Worm (Caenorhabditis elegans) whole organism, L2 larva: ENCODE measurements around the gene T03F6.9.

Experiments
- C34F6.9 ChIP-seq: fragments of 150-350 bp; optimal IDR thresholded peaks from 2 replicates; lab custom pipeline; 2014; ENCODE audit warnings: missing biosample characterization, missing genetic modification characterization
- ZK546.5 ChIP-seq: sonication (generic microtip); optimal IDR thresholded peaks from 2 replicates; lab custom pipeline; 2017; ENCODE audit warnings: missing biosample characterization, missing genetic modification characterization
- ama-1 ChIP-seq: fragments of 150-350 bp; optimal IDR thresholded peaks from 2 replicates; lab custom pipeline; 2018; ENCODE audit warnings: inconsistent platforms
- ceh-16 ChIP-seq: fragments of 150-350 bp; optimal IDR thresholded peaks from 2 replicates; lab custom pipeline; 2014; ENCODE audit warnings: missing biosample characterization, missing genetic modification characterization
- ceh-82 ChIP-seq: fragments of 150-350 bp; optimal IDR thresholded peaks from 2 replicates; lab custom pipeline; 2014; ENCODE audit warnings: missing biosample characterization, missing genetic modification characterization
- crh-2 ChIP-seq: sonication (generic microtip); optimal IDR thresholded peaks from 2 replicates; lab custom pipeline; 2017; ENCODE audit warnings: missing biosample characterization, missing genetic modification characterization
- dmd-4 ChIP-seq: sonication (generic microtip); optimal IDR thresholded peaks from 2 replicates; lab custom pipeline; 2017; ENCODE audit warnings: missing biosample characterization, missing genetic modification characterization
- elt-1 ChIP-seq: fragments of 150-350 bp; optimal IDR thresholded peaks from 2 replicates; lab custom pipeline; 2014; ENCODE audit warnings: missing biosample characterization, missing genetic modification characterization
- elt-3 ChIP-seq: sonication (generic microtip); optimal IDR thresholded peaks from 2 replicates; lab custom pipeline; 2017; ENCODE audit warnings: missing biosample characterization, missing genetic modification characterization
- gmeb-1 ChIP-seq: fragments of 150-350 bp; optimal IDR thresholded peaks from 2 replicates; lab custom pipeline; 2014; ENCODE audit warnings: missing biosample characterization, missing genetic modification characterization
- lin-11 ChIP-seq: fragments of 150-350 bp; sonication (generic microtip); optimal IDR thresholded peaks from 2 replicates; lab custom pipeline; 2014; ENCODE audit warnings: missing biosample characterization, missing genetic modification characterization, inconsistent platforms, mixed read lengths
- lin-13 ChIP-seq: fragments of 150-350 bp; optimal IDR thresholded peaks from 2 replicates; lab custom pipeline; 2014; ENCODE audit warnings: missing biosample characterization, missing genetic modification reagents, missing genetic modification characterization
- lin-39 ChIP-seq: fragments of 150-350 bp; optimal IDR thresholded peaks from 2 replicates; lab custom pipeline; 2014; ENCODE audit warnings: missing biosample characterization, missing genetic modification reagents, missing genetic modification characterization
- lsy-2 ChIP-seq, 2 experiments: fragments of 150-350 bp in 1 of 2; sonication (generic microtip) in 1 of 2; optimal IDR thresholded peaks; 2 replicates each; lab custom pipeline; 2014 to 2017; ENCODE audit warnings: missing biosample characterization in 2 of 2, missing genetic modification characterization in 2 of 2
- mab-5 ChIP-seq: fragments of 150-350 bp; optimal IDR thresholded peaks from 2 replicates; lab custom pipeline; 2014; ENCODE audit warnings: missing biosample characterization, missing genetic modification characterization
- mdl-1 ChIP-seq, 2 experiments: fragments of 150-350 bp in 1 of 2; sonication (generic microtip) in 1 of 2; optimal IDR thresholded peaks; 2 replicates each; lab custom pipeline; 2017; ENCODE audit warnings: missing biosample characterization in 2 of 2, missing genetic modification characterization in 2 of 2
- nhr-10 ChIP-seq: sonication (generic microtip); optimal IDR thresholded peaks from 2 replicates; lab custom pipeline; 2017; ENCODE audit warnings: missing biosample characterization, missing genetic modification characterization
- nhr-12 ChIP-seq: fragments of 150-350 bp; optimal IDR thresholded peaks from 2 replicates; lab custom pipeline; 2014; ENCODE audit warnings: missing biosample characterization, missing genetic modification characterization
- nhr-129 ChIP-seq: fragments of 150-350 bp; optimal IDR thresholded peaks from 2 replicates; lab custom pipeline; 2014; ENCODE audit warnings: missing biosample characterization, missing genetic modification characterization
- nhr-21 ChIP-seq: fragments of 150-350 bp; optimal IDR thresholded peaks from 2 replicates; lab custom pipeline; 2014; ENCODE audit warnings: missing biosample characterization, missing genetic modification characterization
- nhr-23 ChIP-seq: fragments of 150-350 bp; optimal IDR thresholded peaks from 2 replicates; lab custom pipeline; 2014; ENCODE audit warnings: missing biosample characterization, missing genetic modification reagents, missing genetic modification characterization
- peb-1 ChIP-seq: fragments of 150-350 bp; optimal IDR thresholded peaks from 2 replicates; lab custom pipeline; 2014; ENCODE audit warnings: missing biosample characterization, missing genetic modification characterization
- sem-4 ChIP-seq: fragments of 150-350 bp; optimal IDR thresholded peaks from 2 replicates; lab custom pipeline; 2014; ENCODE audit warnings: missing biosample characterization, missing genetic modification reagents, missing genetic modification characterization
- sma-3 ChIP-seq: sonication (generic microtip); optimal IDR thresholded peaks from 2 replicates; lab custom pipeline; 2016; ENCODE audit warnings: missing genetic modification reagents, missing genetic modification characterization, missing compliant biosample characterization
- sma-9 ChIP-seq, 2 experiments: fragments of 150-350 bp in 1 of 2; sonication (generic microtip) in 1 of 2; optimal IDR thresholded peaks; 2 replicates each; lab custom pipeline; 2014 to 2016; ENCODE audit warnings: missing genetic modification characterization in 2 of 2, mild to moderate bottlenecking in 1 of 2, missing biosample characterization in 1 of 2, missing compliant biosample characterization in 1 of 2, missing genetic modification reagents in 1 of 2, moderate library complexity in 1 of 2
- snpc-4 ChIP-seq: fragments of 150-350 bp; optimal IDR thresholded peaks from 2 replicates; lab custom pipeline; 2014; ENCODE audit warnings: missing biosample characterization, missing genetic modification characterization
- unc-39 ChIP-seq: fragments of 150-350 bp; optimal IDR thresholded peaks from 2 replicates; lab custom pipeline; 2014; ENCODE audit warnings: missing biosample characterization, missing genetic modification characterization
- unc-55 ChIP-seq: fragments of 150-350 bp; sonication (generic microtip); optimal IDR thresholded peaks from 3 replicates; lab custom pipeline; 2014; ENCODE audit warnings: missing biosample characterization, missing genetic modification reagents, missing genetic modification characterization
- unc-62 ChIP-seq: fragments of 150-350 bp; optimal IDR thresholded peaks from 2 replicates; lab custom pipeline; 2014; ENCODE audit warnings: missing biosample characterization, missing genetic modification reagents, missing genetic modification characterization
- zag-1 ChIP-seq: fragments of 150-350 bp; optimal IDR thresholded peaks from 2 replicates; lab custom pipeline; 2014; ENCODE audit warnings: missing biosample characterization, missing genetic modification characterization
- ztf-11 ChIP-seq: sonication (generic microtip); optimal IDR thresholded peaks from 2 replicates; lab custom pipeline; 2017; ENCODE audit warnings: missing biosample characterization, missing genetic modification characterization
- ztf-4 ChIP-seq: fragments of 150-350 bp; optimal IDR thresholded peaks from 2 replicates; lab custom pipeline; 2014; ENCODE audit warnings: missing biosample characterization, missing genetic modification characterization

T03F6.9 gene

ce11 chrIII:13343117-13343516, 27.8 kb downstream of the T03F6.9 start, which contains the start of gene ife-1:
Gene ife-1 (plus strand): TSS chrIII:13343417.
- no peak for TF ChIP-seq lin-13
- no peak for TF ChIP-seq nhr-10 (tag; lab: Kevin White, UChicago)
- TF ChIP-seq nhr-23 (tag; lab: Kevin White, UChicago): no peak
- no peak for TF ChIP-seq sma-3 (GFP tag; lab: Kevin White, UChicago)
- no peak for TF ChIP-seq ama-1 (lab: Kevin White, UChicago)
- TF ChIP-seq unc-55 (GFP tag; lab: Kevin White, UChicago): no peak
- TF ChIP-seq nhr-12: no peak
- no peak for TF ChIP-seq peb-1 (tag; lab: Kevin White, UChicago)
- no peak for TF ChIP-seq C34F6.9 (tag; lab: Kevin White, UChicago)
- TF ChIP-seq snpc-4 (tag; lab: Kevin White, UChicago): no peak
- no peak for TF ChIP-seq ceh-16 (tag; lab: Kevin White, UChicago)
- TF ChIP-seq sma-9 (GFP tag; optimal IDR thresholded peaks at IDR 0.05; lab: Kevin White, UChicago): no peak
- TF ChIP-seq sma-9 (tag; optimal IDR thresholded peaks at IDR 0.05; lab: Kevin White, UChicago): no peak
- no peak for TF ChIP-seq lin-11 (tag; lab: Kevin White, UChicago)
- no peak for TF ChIP-seq crh-2
- TF ChIP-seq elt-1 (tag; lab: Kevin White, UChicago): no peak
- no peak for TF ChIP-seq nhr-21
- TF ChIP-seq unc-39 (tag; lab: Kevin White, UChicago): no peak

DNA sequence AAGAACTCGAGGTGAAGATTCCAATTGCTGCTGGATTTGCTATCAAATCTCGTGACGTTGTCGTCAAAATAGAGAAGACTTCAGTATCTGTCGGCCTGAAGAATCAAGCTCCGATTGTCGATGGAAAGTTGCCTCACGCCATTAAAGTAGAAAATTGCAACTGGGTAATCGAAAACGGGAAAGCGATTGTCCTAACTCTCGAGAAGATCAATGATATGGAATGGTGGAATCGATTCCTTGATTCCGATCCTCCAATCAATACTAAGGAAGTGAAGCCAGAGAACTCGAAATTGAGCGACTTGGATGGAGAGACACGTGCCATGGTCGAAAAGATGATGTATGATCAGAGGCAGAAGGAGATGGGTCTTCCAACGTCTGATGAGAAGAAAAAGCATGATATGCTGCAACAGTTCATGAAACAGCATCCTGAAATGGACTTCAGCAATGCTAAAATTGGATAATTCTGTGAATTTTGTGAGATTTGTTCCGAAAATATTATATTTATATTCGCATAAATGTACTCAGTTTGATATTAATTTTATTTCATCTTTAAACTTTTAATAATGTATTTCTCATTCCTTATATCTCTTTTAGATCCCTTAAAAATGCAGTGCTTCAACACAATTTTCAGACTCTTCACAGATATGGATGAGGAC, 28.7 kb downstream of the T03F6.9 start, which contains the start of gene dro-1:
dro-1 (plus strand) TSS at position 606 of the 656 bp plus-strand sequence.
- TF ChIP-seq ztf-4 (tag; lab: Kevin White, UChicago) (no peak), zag-1 (tag; lab: Kevin White, UChicago) (no peak), nhr-23 (tag; lab: Kevin White, UChicago) (no peak), nhr-129 (tag; lab: Kevin White, UChicago) (no peak), unc-39 (tag; lab: Kevin White, UChicago) (no peak), gmeb-1 (tag; lab: Kevin White, UChicago) (no peak), unc-62 (GFP tag; lab: Kevin White, UChicago) (no peak), lsy-2 (tag; optimal IDR thresholded peaks at IDR 0.05; lab: Kevin White, UChicago) (no peak)

- TF ChIP-seq nhr-23 (tag; lab: Kevin White, UChicago): no peak
- no peak for TF ChIP-seq C34F6.9 (tag; lab: Kevin White, UChicago)
- no peak for TF ChIP-seq sem-4 (tag; lab: Kevin White, UChicago)
- TF ChIP-seq mab-5 (tag; lab: Kevin White, UChicago): no peak
- no peak for TF ChIP-seq lin-39
- TF ChIP-seq ceh-16 (tag; lab: Kevin White, UChicago): no peak
- TF ChIP-seq ceh-82 (tag; lab: Kevin White, UChicago): no peak
- TF ChIP-seq dmd-4 (tag; lab: Kevin White, UChicago): no peak
Observed at ce11 chrIII:13341275-13341626, 29.6 kb downstream of the T03F6.9 start, which contains the start of gene nud-1. Gene nud-1 (plus strand): TSS chrIII:13341527.

DNA sequence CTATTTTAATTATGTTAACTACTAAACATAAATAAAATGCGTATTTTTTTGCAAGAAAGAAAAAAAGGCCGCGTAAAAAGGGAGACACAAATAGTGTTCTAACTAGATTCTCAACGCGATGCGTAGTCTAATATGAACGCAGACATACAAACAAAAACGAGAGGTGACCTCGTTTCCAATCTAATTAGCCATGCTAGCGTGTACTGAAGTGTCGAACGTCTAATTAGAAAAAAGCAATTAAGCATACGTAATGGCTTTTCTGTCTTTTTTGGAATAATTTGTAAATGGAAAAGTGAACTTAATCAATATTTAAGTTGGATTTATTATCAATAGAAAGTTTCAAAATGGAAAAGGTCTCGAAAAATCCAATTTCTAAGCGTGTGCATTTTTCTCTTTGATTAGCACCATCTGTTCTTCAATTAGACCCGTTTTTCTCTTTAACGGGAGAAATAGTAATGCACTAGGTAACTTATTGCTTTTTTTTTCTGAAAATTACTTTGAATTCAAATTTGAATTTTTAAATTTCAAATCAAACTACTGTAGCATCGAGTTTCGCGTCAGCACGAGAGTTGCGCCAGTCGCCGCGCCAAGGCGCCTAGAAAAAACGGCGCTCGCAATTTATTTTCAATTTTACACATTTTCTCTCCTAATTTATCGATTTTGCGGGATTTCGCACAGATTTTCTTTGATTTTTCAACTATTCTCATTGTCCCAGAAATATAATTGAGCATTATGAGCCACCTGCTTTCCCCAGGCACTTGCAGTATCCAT, 30.2 kb downstream of the T03F6.9 start:
- TF ChIP-seq nhr-23 (tag; lab: Kevin White, UChicago): no peak
- TF ChIP-seq mdl-1 (tag; optimal IDR thresholded peaks at IDR 0.05; lab: Kevin White, UChicago): no peak
- TF ChIP-seq ZK546.5 (tag; lab: Kevin White, UChicago): no peak
- no peak for TF ChIP-seq ztf-11 (tag; lab: Kevin White, UChicago)
- TF ChIP-seq peb-1 (tag; lab: Kevin White, UChicago): no peak
- TF ChIP-seq unc-55 (GFP tag; lab: Kevin White, UChicago): peak; percentile 46
- TF ChIP-seq gmeb-1 (tag; lab: Kevin White, UChicago): peak; percentile 66
- peak; percentile 68 for TF ChIP-seq lin-13
- TF ChIP-seq elt-3 (tag; lab: Kevin White, UChicago): no peak
- no peak for TF ChIP-seq ceh-82 (tag; lab: Kevin White, UChicago)
- peak in 1 of 2 experiments; percentile 72 for TF ChIP-seq lsy-2 (tag; optimal IDR thresholded peaks at IDR 0.05; lab: Kevin White, UChicago)
